Fruit fly (Drosophila melanogaster) whole organism, prepupa: ENCODE measurements around the gene CG43703.
A peak's percentile ranks its signal among the peaks of the same experiment; 100 is the strongest.

Experiments used
- Blimp-1 ChIP-seq: fragments of 200-800 bp; sonication (Bioruptor generic); optimal IDR thresholded peaks from 3 replicates; lab custom pipeline; 2017; ENCODE audit warnings: missing biosample characterization, missing genetic modification characterization, mild to moderate bottlenecking, moderate library complexity, missing genetic modification reagents
- CG10631 ChIP-seq: fragments of 200-800 bp; sonication (Bioruptor generic); optimal IDR thresholded peaks from 2 replicates; lab custom pipeline; 2016; ENCODE audit warnings: missing biosample characterization, missing genetic modification characterization
- CG10669 ChIP-seq: fragments of 200-800 bp; sonication (Bioruptor generic); optimal IDR thresholded peaks from 3 replicates; lab custom pipeline; 2018; ENCODE audit warnings: missing biosample characterization, mild to moderate bottlenecking, missing genetic modification characterization, moderate library complexity
- CG11294 ChIP-seq: fragments of 200-800 bp; sonication (Bioruptor generic); IDR thresholded peaks from 2 replicates; pipeline ENCODE4 v1.3.6; 2022; ENCODE audit warnings: missing biosample characterization, missing genetic modification characterization
- CG11902 ChIP-seq: fragments of 200-800 bp; sonication (Bioruptor generic); optimal IDR thresholded peaks from 3 replicates; lab custom pipeline; 2016; ENCODE audit warnings: missing biosample characterization, missing genetic modification characterization
- CG15336 ChIP-seq: fragments of 200-800 bp; sonication (Bioruptor generic); IDR thresholded peaks from 2 replicates; pipeline ENCODE4 v1.3.6; 2022; ENCODE audit warnings: missing biosample characterization, missing genetic modification characterization
- CG16779 ChIP-seq: fragments of 200-800 bp; sonication (Bioruptor generic); optimal IDR thresholded peaks from 3 replicates; lab custom pipeline; 2017; ENCODE audit warnings: missing biosample characterization, mild to moderate bottlenecking, missing genetic modification characterization
- CG3032 ChIP-seq: fragments of 200-800 bp; optimal IDR thresholded peaks from 2 replicates; lab custom pipeline; 2019; ENCODE audit warnings: missing biosample characterization, mild to moderate bottlenecking, missing genetic modification characterization, moderate library complexity
- CG31627 ChIP-seq: fragments of 200-800 bp; sonication (Bioruptor generic); optimal IDR thresholded peaks from 3 replicates; lab custom pipeline; 2016; ENCODE audit warnings: missing biosample characterization, missing genetic modification characterization
- CG32006 ChIP-seq: fragments of 200-800 bp; sonication (Bioruptor generic); optimal IDR thresholded peaks from 3 replicates; lab custom pipeline; 2017; ENCODE audit warnings: missing biosample characterization, mild to moderate bottlenecking, missing genetic modification characterization
- CG34406 ChIP-seq: fragments of 200-800 bp; sonication (Bioruptor generic); optimal IDR thresholded peaks from 3 replicates; lab custom pipeline; 2016; ENCODE audit warnings: missing biosample characterization, missing genetic modification characterization
- CG3919 ChIP-seq: fragments of 200-800 bp; sonication (Bioruptor generic); optimal IDR thresholded peaks from 3 replicates; lab custom pipeline; 2016; ENCODE audit warnings: missing biosample characterization, missing genetic modification characterization
- CG6276 ChIP-seq: fragments of 200-800 bp; sonication (Bioruptor generic); optimal IDR thresholded peaks from 2 replicates; lab custom pipeline; 2017; ENCODE audit warnings: missing biosample characterization, mild to moderate bottlenecking, missing genetic modification characterization
- CG6792 ChIP-seq: fragments of 200-800 bp; sonication (Bioruptor generic); optimal IDR thresholded peaks from 3 replicates; lab custom pipeline; 2016; ENCODE audit warnings: missing biosample characterization, missing genetic modification characterization
- CG6808 ChIP-seq: fragments of 200-800 bp; sonication (Bioruptor generic); optimal IDR thresholded peaks from 3 replicates; lab custom pipeline; 2017; ENCODE audit warnings: missing biosample characterization, missing genetic modification characterization, mild to moderate bottlenecking, moderate library complexity, missing genetic modification reagents
- CG6854 ChIP-seq: fragments of 200-800 bp; sonication (Bioruptor generic); optimal IDR thresholded peaks from 2 replicates; lab custom pipeline; 2017; ENCODE audit warnings: missing biosample characterization, mild to moderate bottlenecking, missing genetic modification characterization
- CG7368 ChIP-seq: fragments of 200-800 bp; sonication (Bioruptor generic); optimal IDR thresholded peaks from 3 replicates; lab custom pipeline; 2016; ENCODE audit warnings: missing biosample characterization, missing genetic modification characterization
- CG8119 ChIP-seq: fragments of 200-800 bp; sonication (Bioruptor generic); IDR thresholded peaks from 3 replicates; pipeline ENCODE4 v1.3.6; 2022; ENCODE audit warnings: missing biosample characterization, missing genetic modification characterization
- CG8319 ChIP-seq: fragments of 200-800 bp; sonication (Bioruptor generic); optimal IDR thresholded peaks from 3 replicates; lab custom pipeline; 2016; ENCODE audit warnings: missing biosample characterization, missing genetic modification characterization
- CG8632 ChIP-seq: fragments of 200-800 bp; sonication (Bioruptor generic); optimal IDR thresholded peaks from 3 replicates; lab custom pipeline; 2016; ENCODE audit warnings: missing biosample characterization, missing genetic modification characterization
- CG9139 ChIP-seq: fragments of 200-800 bp; sonication (Bioruptor generic); optimal IDR thresholded peaks from 3 replicates; lab custom pipeline; 2017; ENCODE audit warnings: missing biosample characterization, mild to moderate bottlenecking, missing genetic modification characterization
- Eip75B ChIP-seq: fragments of 200-800 bp; sonication (Bioruptor generic); optimal IDR thresholded peaks from 3 replicates; lab custom pipeline; 2016; ENCODE audit warnings: missing biosample characterization, missing genetic modification characterization
- Eip78C ChIP-seq: fragments of 200-800 bp; sonication (Bioruptor generic); peaks from one replicate; lab custom pipeline; 2016; ENCODE audit warnings: missing biosample characterization, missing genetic modification characterization
- Eip93F ChIP-seq: fragments of 200-800 bp; sonication (Bioruptor generic); optimal IDR thresholded peaks from 2 replicates; lab custom pipeline; 2016; ENCODE audit warnings: missing biosample characterization, mild to moderate bottlenecking, missing genetic modification characterization
- Ets21C ChIP-seq: fragments of 200-800 bp; sonication (Bioruptor generic); optimal IDR thresholded peaks from 3 replicates; lab custom pipeline; 2016; ENCODE audit warnings: missing biosample characterization, missing genetic modification characterization
- Gug ChIP-seq: fragments of 200-800 bp; sonication (Bioruptor generic); IDR thresholded peaks from 2 replicates; pipeline ENCODE4 v1.3.6; 2022; ENCODE audit warnings: missing biosample characterization, missing genetic modification characterization
- Hr38 ChIP-seq: sonication (Bioruptor generic); optimal IDR thresholded peaks from 2 replicates; lab custom pipeline; 2016; ENCODE audit warnings: missing biosample characterization, missing genetic modification characterization
- Lpt ChIP-seq: fragments of 200-800 bp; sonication (Bioruptor generic); optimal IDR thresholded peaks from 3 replicates; lab custom pipeline; 2016; ENCODE audit warnings: missing biosample characterization, missing genetic modification characterization
- OdsH ChIP-seq: fragments of 200-800 bp; sonication (Bioruptor generic); optimal IDR thresholded peaks from 3 replicates; lab custom pipeline; 2016; ENCODE audit warnings: missing biosample characterization, missing genetic modification characterization
- Smox ChIP-seq: fragments of 200-800 bp; sonication (Bioruptor generic); optimal IDR thresholded peaks from 3 replicates; lab custom pipeline; 2016; ENCODE audit warnings: missing biosample characterization, missing genetic modification characterization
- Sox102F ChIP-seq: fragments of 200-800 bp; sonication (Bioruptor generic); optimal IDR thresholded peaks from 2 replicates; lab custom pipeline; 2016; ENCODE audit warnings: missing biosample characterization, mild to moderate bottlenecking, missing genetic modification characterization
- Sox14 ChIP-seq: fragments of 200-800 bp; sonication (Bioruptor generic); optimal IDR thresholded peaks from 3 replicates; lab custom pipeline; 2016; ENCODE audit warnings: missing biosample characterization, missing genetic modification characterization
- Sox15 ChIP-seq: fragments of 200-800 bp; sonication (Bioruptor generic); optimal IDR thresholded peaks from 3 replicates; lab custom pipeline; 2016; ENCODE audit warnings: missing biosample characterization, missing genetic modification characterization
- achi ChIP-seq: fragments of 200-800 bp; sonication (Bioruptor generic); optimal IDR thresholded peaks from 3 replicates; lab custom pipeline; 2016; ENCODE audit warnings: missing biosample characterization, missing genetic modification characterization
- dac ChIP-seq: fragments of 200-800 bp; sonication (Bioruptor generic); optimal IDR thresholded peaks from 2 replicates; lab custom pipeline; 2017; ENCODE audit warnings: missing biosample characterization, mild to moderate bottlenecking, missing genetic modification characterization
- dsx ChIP-seq: fragments of 200-800 bp; optimal IDR thresholded peaks from 3 replicates; lab custom pipeline; 2019; ENCODE audit warnings: missing biosample characterization, mild to moderate bottlenecking, missing genetic modification characterization, moderate library complexity; ENCODE audit not compliant: poor library complexity, severe bottlenecking
- eg ChIP-seq: fragments of 200-800 bp; sonication (Bioruptor generic); IDR thresholded peaks from 3 replicates; pipeline ENCODE4 v1.3.6; 2022; ENCODE audit warnings: missing biosample characterization, missing genetic modification characterization
- esn ChIP-seq: fragments of 200-800 bp; sonication (Bioruptor generic); optimal IDR thresholded peaks from 2 replicates; lab custom pipeline; 2016; ENCODE audit warnings: missing biosample characterization, mild to moderate bottlenecking, missing genetic modification characterization, moderate library complexity
- fd59A ChIP-seq: fragments of 200-800 bp; sonication (Bioruptor generic); optimal IDR thresholded peaks from 2 replicates; lab custom pipeline; 2017; ENCODE audit warnings: missing biosample characterization, mild to moderate bottlenecking, missing genetic modification characterization, missing genetic modification reagents
- fd85E ChIP-seq: fragments of 200-800 bp; sonication (Bioruptor generic); optimal IDR thresholded peaks from 3 replicates; lab custom pipeline; 2016; ENCODE audit warnings: missing biosample characterization, missing genetic modification characterization
- fkh ChIP-seq: fragments of 200-800 bp; sonication (Bioruptor generic); optimal IDR thresholded peaks from 3 replicates; lab custom pipeline; 2017; ENCODE audit warnings: missing biosample characterization, mild to moderate bottlenecking, missing genetic modification characterization, moderate library complexity
- lz ChIP-seq: fragments of 200-800 bp; sonication (Bioruptor generic); optimal IDR thresholded peaks from 3 replicates; lab custom pipeline; 2016; ENCODE audit warnings: missing biosample characterization, missing genetic modification characterization
- net ChIP-seq: fragments of 200-800 bp; sonication (Bioruptor generic); optimal IDR thresholded peaks from 3 replicates; lab custom pipeline; 2016; ENCODE audit warnings: missing biosample characterization, missing genetic modification characterization
- pdm3 ChIP-seq: fragments of 200-800 bp; sonication (Bioruptor generic); optimal IDR thresholded peaks from 3 replicates; lab custom pipeline; 2016; ENCODE audit warnings: missing biosample characterization, missing genetic modification characterization
- salr ChIP-seq, 2 experiments: fragments of 200-800 bp; sonication (Bioruptor generic); optimal IDR thresholded peaks; 3 replicates each; lab custom pipeline; 2016 to 2018; ENCODE audit warnings: missing biosample characterization in 2 of 2, missing genetic modification characterization in 2 of 2, mild to moderate bottlenecking in 1 of 2
- spab ChIP-seq: fragments of 200-800 bp; sonication (Bioruptor generic); optimal IDR thresholded peaks from 2 replicates; lab custom pipeline; 2017; ENCODE audit warnings: missing biosample characterization, mild to moderate bottlenecking, missing genetic modification characterization, missing genetic modification reagents
- ss ChIP-seq, 2 experiments: fragments of 200-800 bp; sonication (Bioruptor generic); optimal IDR thresholded peaks; 2 replicates in 1 of 2; 3 replicates in 1 of 2; lab custom pipeline; 2017 to 2018; ENCODE audit warnings: mild to moderate bottlenecking in 2 of 2, missing biosample characterization in 2 of 2, missing genetic modification characterization in 2 of 2, moderate library complexity in 1 of 2
- svp ChIP-seq: fragments of 200-800 bp; sonication (Bioruptor generic); peaks from one replicate; lab custom pipeline; 2016; ENCODE audit warnings: missing biosample characterization, missing genetic modification characterization
- topi ChIP-seq: fragments of 200-800 bp; sonication (Bioruptor generic); optimal IDR thresholded peaks from 3 replicates; lab custom pipeline; 2016; ENCODE audit warnings: missing biosample characterization, missing genetic modification characterization
- vri ChIP-seq: fragments of 200-800 bp; sonication (Bioruptor generic); optimal IDR thresholded peaks from 3 replicates; lab custom pipeline; 2016; ENCODE audit warnings: missing biosample characterization, mild to moderate bottlenecking, missing genetic modification characterization

The CG43703 gene

dm6 chr2L:3778157-3779060 is 13.1 kb downstream of the CG43703 start:
- TF ChIP-seq CG3032 (tag; lab: Kevin White, UChicago) (peak; percentile 83), Eip93F (peak; percentile 11), CG6854 (GFP tag; lab: Kevin White, UChicago) (peak; percentile 49), vri (GFP tag; lab: Kevin White, UChicago) (peak; percentile 65), eg (GFP tag; lab: Robert Waterston, UW) (peak; percentile 81), lz (GFP tag; lab: Kevin White, UChicago) (peak; percentile 67), CG15336 (GFP tag; lab: Robert Waterston, UW) (peak; percentile 80), CG32006 (GFP tag; lab: Kevin White, UChicago) (peak; percentile 88), CG31627 (peak; percentile 55), salr (GFP tag; optimal IDR thresholded peaks at IDR 0.05; lab: Kevin White, UChicago) (peak; percentile 58 to 68), CG7368 (GFP tag; lab: Kevin White, UChicago) (peak; percentile 31), Hr38 (no peak), CG9139 (peak; percentile 52), CG8632 (GFP tag; lab: Kevin White, UChicago) (peak; percentile 75), CG8319 (peak; percentile 47), spab (GFP tag; lab: Kevin White, UChicago) (peak; percentile 79), Sox14 (GFP tag; lab: Kevin White, UChicago) (peak; percentile 66), fd59A (GFP tag; lab: Kevin White, UChicago) (peak; percentile 78), CG6808 (GFP tag; lab: Kevin White, UChicago) (peak; percentile 81), dsx (GFP tag; lab: Kevin White, UChicago) (peak; percentile 76), fkh (GFP tag; lab: Kevin White, UChicago) (peak; percentile 54), CG6276 (GFP tag; lab: Kevin White, UChicago) (peak; percentile 71), Sox15 (GFP tag; lab: Kevin White, UChicago) (peak; percentile 36), pdm3 (GFP tag; lab: Kevin White, UChicago) (peak; percentile 51), esn (GFP tag; lab: Kevin White, UChicago) (peak; percentile 85), achi (GFP tag; lab: Kevin White, UChicago) (peak; percentile 82), Gug (GFP tag; lab: Robert Waterston, UW) (peak; percentile 56), ss (GFP tag; optimal IDR thresholded peaks at IDR 0.05; lab: Kevin White, UChicago) (peak; percentile 68 to 71), dac (peak; percentile 49), OdsH (peak; percentile 87), fd85E (GFP tag; lab: Kevin White, UChicago) (peak; percentile 36), svp (GFP tag; lab: Kevin White, UChicago) (peak; percentile 78), CG34406 (GFP tag; lab: Kevin White, UChicago) (peak; percentile 83), CG16779 (tag; lab: Kevin White, UChicago) (peak; percentile 38), CG6792 (peak; percentile 81), CG11902 (peak; percentile 63), CG8119 (GFP tag; lab: Robert Waterston, UW) (peak; percentile 77), Blimp-1 (GFP tag; lab: Kevin White, UChicago) (peak; percentile 50), Lpt (GFP tag; lab: Kevin White, UChicago) (peak; percentile 47), net (GFP tag; lab: Kevin White, UChicago) (peak; percentile 79), topi (peak; percentile 79), Smox (GFP tag; lab: Kevin White, UChicago) (peak; percentile 64), Sox102F (GFP tag; lab: Kevin White, UChicago) (peak; percentile 87), Eip78C (GFP tag; lab: Kevin White, UChicago) (peak; percentile 93), CG3919 (peak; percentile 87), CG10669 (peak; percentile 82), CG10631 (GFP tag; lab: Kevin White, UChicago) (peak; percentile 86), CG11294 (GFP tag; lab: Robert Waterston, UW) (peak; percentile 42; the same call in 1 of the 2 replicates), Ets21C (GFP tag; lab: Kevin White, UChicago) (peak; percentile 60), Eip75B (GFP tag; lab: Kevin White, UChicago) (peak; percentile 48)
